Fruit fly (Drosophila melanogaster): ENCODE data around the gene Cox17.

DNA sequence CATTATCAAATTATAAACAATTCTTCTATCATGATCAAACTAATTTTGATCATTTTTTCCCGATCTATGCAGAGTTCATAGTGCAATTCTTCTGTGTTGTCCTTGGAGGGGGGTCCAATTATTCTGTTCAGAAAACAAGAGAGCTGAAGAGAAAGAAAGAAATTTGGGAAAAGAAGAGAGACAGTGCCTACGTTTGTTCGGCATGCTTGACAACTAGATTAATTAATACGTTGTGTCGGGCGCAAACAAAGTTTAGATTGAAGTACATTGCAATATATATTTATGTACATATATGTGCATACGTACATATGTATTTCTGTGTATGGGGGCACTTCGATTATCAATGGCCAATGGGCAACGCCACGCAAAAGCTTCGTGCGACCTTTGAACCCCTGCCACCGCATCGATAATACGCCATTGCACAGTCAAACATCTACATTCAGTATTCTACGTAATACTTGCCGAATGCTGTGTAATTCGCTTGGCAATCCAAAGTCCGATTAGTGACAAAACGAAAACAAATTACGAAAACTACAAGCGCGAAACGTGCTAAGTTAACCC is 6.8 kb downstream of the Cox17 start:
- TF ChIP-seq ttk (optimal IDR thresholded peaks at IDR 0.05) (no peak), Myc (optimal IDR thresholded peaks at IDR 0.05) (no peak), psq (optimal IDR thresholded peaks at IDR 0.05) (no peak), Sin3A (optimal IDR thresholded peaks at IDR 0.05) (no peak), insv (optimal IDR thresholded peaks at IDR 0.05) (no peak)
